Worm (Caenorhabditis elegans): ENCODE results near the gene pccb-1.

ce11 chrX:3040021-3040420 is 49.3 kb upstream of the pccb-1 start:
- TF ChIP-seq dao-5 (tag; optimal IDR thresholded peaks at IDR 0.05) (no peak), him-1 (tag; optimal IDR thresholded peaks at IDR 0.05) (no peak)
